Worm (Caenorhabditis elegans) whole organism, L4/young adult: ENCODE data around the gene alh-9.

Experiments used
- W03F9.2 ChIP-seq: fragments of 150-350 bp; optimal IDR thresholded peaks from 2 replicates; lab custom pipeline; 2014; ENCODE audit warnings: missing biosample characterization, missing genetic modification characterization
- dao-5 ChIP-seq: sonication (generic microtip); optimal IDR thresholded peaks from 2 replicates; lab custom pipeline; 2016; ENCODE audit warnings: missing genotype, missing genetic modification characterization, moderate library complexity, missing compliant biosample characterization
- him-1 ChIP-seq: sonication (generic microtip); optimal IDR thresholded peaks from 2 replicates; lab custom pipeline; 2016; ENCODE audit warnings: missing genotype, missing genetic modification reagents, missing genetic modification characterization, missing compliant biosample characterization

DNA sequence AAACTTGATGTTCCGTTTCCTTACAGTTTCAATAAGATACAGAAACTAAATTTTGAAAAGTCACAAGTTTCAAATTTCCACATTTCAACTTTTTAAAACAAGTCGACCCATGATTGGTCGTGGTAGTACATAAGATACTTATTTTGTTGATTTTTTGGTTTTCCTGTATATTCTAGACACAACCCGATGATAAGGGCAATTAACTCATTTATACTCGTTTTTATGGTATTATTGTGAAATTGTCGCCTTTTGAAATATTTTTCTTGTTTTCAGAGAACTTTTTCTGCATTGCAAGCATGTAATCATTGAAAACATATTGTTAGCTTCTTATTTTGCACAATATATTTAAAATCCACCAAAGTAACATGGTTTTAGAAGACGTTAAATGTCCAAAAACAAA lies 43.9 kb upstream of the alh-9 start:
- TF ChIP-seq him-1 (tag; lab: Kevin White, UChicago) (no peak), dao-5 (no peak), W03F9.2 (no peak)
